Fruit fly (Drosophila melanogaster) whole organism, embryonic: ENCODE results near the gene CG16790.
A peak's percentile ranks its signal among the peaks of the same experiment; 100 is the strongest.

ENCODE experiments used
- Atf-2 ChIP-seq: fragments of 200-800 bp; sonication (Bioruptor generic); optimal IDR thresholded peaks from 2 replicates; lab custom pipeline; 2016; ENCODE audit warnings: missing biosample characterization, missing genetic modification characterization
- CG10209 ChIP-seq: fragments of 200-800 bp; sonication (Bioruptor generic); optimal IDR thresholded peaks from 3 replicates; lab custom pipeline; 2017; ENCODE audit warnings: missing biosample characterization, mild to moderate bottlenecking, missing genetic modification characterization, missing genetic modification reagents
- CG10366 ChIP-seq: fragments of 200-800 bp; sonication (Bioruptor generic); IDR thresholded peaks from 2 replicates; pipeline ENCODE4 v1.3.6; 2022; ENCODE audit warnings: missing biosample characterization, missing genetic modification characterization
- CG10979 ChIP-seq: fragments of 200-800 bp; sonication (Bioruptor generic); optimal IDR thresholded peaks from 2 replicates; lab custom pipeline; 2018; ENCODE audit warnings: missing biosample characterization, mild to moderate bottlenecking, missing genetic modification characterization, moderate library complexity
- CG12104 ChIP-seq: fragments of 200-800 bp; sonication (Bioruptor generic); optimal IDR thresholded peaks from 3 replicates; lab custom pipeline; 2016; ENCODE audit warnings: missing biosample characterization, missing genetic modification characterization
- CG13123 ChIP-seq: fragments of 200-800 bp; sonication (Bioruptor generic); optimal IDR thresholded peaks from 2 replicates; lab custom pipeline; 2016; ENCODE audit warnings: missing biosample characterization, missing genetic modification characterization
- CG13894 ChIP-seq: fragments of 200-800 bp; sonication (Bioruptor generic); optimal IDR thresholded peaks from 3 replicates; lab custom pipeline; 2018; ENCODE audit warnings: missing biosample characterization, mild to moderate bottlenecking, missing genetic modification characterization, moderate library complexity
- CG16813 ChIP-seq: fragments of 200-800 bp; sonication (Bioruptor generic); IDR thresholded peaks from 3 replicates; pipeline ENCODE4 v1.3.6; 2022; ENCODE audit warnings: missing biosample characterization, missing genetic modification characterization; ENCODE audit not compliant: partially characterized antibody
- CG2129 ChIP-seq: fragments of 200-800 bp; sonication (Bioruptor generic); IDR thresholded peaks from 2 replicates; pipeline ENCODE4 v1.3.6; 2022; ENCODE audit warnings: missing biosample characterization, missing genetic modification characterization; ENCODE audit not compliant: partially characterized antibody
- CG30431 ChIP-seq: fragments of 200-800 bp; sonication (Bioruptor generic); optimal IDR thresholded peaks from 2 replicates; lab custom pipeline; 2017; ENCODE audit warnings: missing biosample characterization, missing genetic modification characterization
- CG31224 ChIP-seq: fragments of 200-800 bp; sonication (Bioruptor generic); IDR thresholded peaks from 2 replicates; pipeline ENCODE4 v1.3.6; 2022; ENCODE audit warnings: missing biosample characterization, missing genetic modification characterization
- CG31365 ChIP-seq: fragments of 200-800 bp; sonication (Bioruptor generic); optimal IDR thresholded peaks from 2 replicates; lab custom pipeline; 2018; ENCODE audit warnings: missing biosample characterization, mild to moderate bottlenecking, missing genetic modification characterization
- CG32532 ChIP-seq: fragments of 200-800 bp; sonication (Bioruptor generic); IDR thresholded peaks from 2 replicates; pipeline ENCODE4 v1.3.6; 2022; ENCODE audit warnings: missing biosample characterization, missing genetic modification characterization
- CG34376 ChIP-seq: fragments of 200-800 bp; sonication (Bioruptor generic); optimal IDR thresholded peaks from 2 replicates; lab custom pipeline; 2018; ENCODE audit warnings: missing biosample characterization, mild to moderate bottlenecking, missing genetic modification characterization
- CG4404 ChIP-seq: fragments of 200-800 bp; sonication (Bioruptor generic); IDR thresholded peaks from 2 replicates; pipeline ENCODE4 v1.3.6; 2022; ENCODE audit warnings: missing biosample characterization, missing genetic modification characterization
- CG4707 ChIP-seq: fragments of 200-800 bp; sonication (Bioruptor generic); optimal IDR thresholded peaks from 2 replicates; lab custom pipeline; 2018; ENCODE audit warnings: missing biosample characterization, mild to moderate bottlenecking, missing genetic modification characterization, moderate library complexity
- CG7786 ChIP-seq: fragments of 200-800 bp; sonication (Bioruptor generic); optimal IDR thresholded peaks from 2 replicates; lab custom pipeline; 2016; ENCODE audit warnings: missing biosample characterization, missing genetic modification characterization
- CG8944 ChIP-seq: fragments of 200-800 bp; sonication (Bioruptor generic); optimal IDR thresholded peaks from 3 replicates; lab custom pipeline; 2016; ENCODE audit warnings: missing biosample characterization, missing genetic modification characterization
- CG9876 ChIP-seq: fragments of 200-800 bp; sonication (Bioruptor generic); optimal IDR thresholded peaks from 2 replicates; lab custom pipeline; 2016; ENCODE audit warnings: missing biosample characterization, missing genetic modification characterization
- CoRest ChIP-seq: fragments of 200-800 bp; sonication (Bioruptor generic); optimal IDR thresholded peaks from 3 replicates; lab custom pipeline; 2018; ENCODE audit warnings: missing biosample characterization, mild to moderate bottlenecking, missing genetic modification characterization, moderate library complexity
- Elba2 ChIP-seq: fragments of 200-800 bp; sonication (Bioruptor generic); optimal IDR thresholded peaks from 3 replicates; lab custom pipeline; 2016; ENCODE audit warnings: missing biosample characterization, missing genetic modification characterization
- Lhr ChIP-seq: fragments of 200-800 bp; sonication (Bioruptor generic); optimal IDR thresholded peaks from 3 replicates; lab custom pipeline; 2017; ENCODE audit warnings: mild to moderate bottlenecking, missing biosample characterization, missing genetic modification reagents, missing genetic modification characterization
- Lpt ChIP-seq: fragments of >200 bp; optimal IDR thresholded peaks from 2 replicates; lab custom pipeline; 2018; ENCODE audit warnings: missing biosample characterization, missing genetic modification characterization
- MTF-1 ChIP-seq: fragments of 200-800 bp; sonication (Bioruptor generic); optimal IDR thresholded peaks from 2 replicates; lab custom pipeline; 2018; ENCODE audit warnings: missing biosample characterization, mild to moderate bottlenecking, missing genetic modification characterization, borderline replicate concordance
- NFAT ChIP-seq: fragments of 200-800 bp; sonication (Bioruptor generic); IDR thresholded peaks from 2 replicates; pipeline ENCODE4 v1.3.6; 2022; ENCODE audit warnings: missing biosample characterization, missing genetic modification characterization
- Pdp1 ChIP-seq, 2 experiments: fragments of 200-800 bp; sonication (Bioruptor generic); optimal IDR thresholded peaks; 3 replicates each; lab custom pipeline; 2016; ENCODE audit warnings: missing biosample characterization in 2 of 2, missing genetic modification characterization in 2 of 2, mild to moderate bottlenecking in 1 of 2, moderate library complexity in 1 of 2
- Sox100B ChIP-seq: fragments of 200-800 bp; sonication (Bioruptor generic); optimal IDR thresholded peaks from 3 replicates; lab custom pipeline; 2018; ENCODE audit warnings: missing biosample characterization, mild to moderate bottlenecking, missing genetic modification characterization
- Stat92E ChIP-seq, 3 experiments: fragments of >200 bp in 2 of 3; fragments of 200-800 bp in 1 of 3; sonication (Bioruptor generic) in 1 of 3; optimal IDR thresholded peaks; 2 replicates each; lab custom pipeline; 2017 to 2019; ENCODE audit warnings: missing biosample characterization in 3 of 3, missing genetic modification characterization in 3 of 3, mild to moderate bottlenecking in 1 of 3, moderate library complexity in 1 of 3
- Xbp1 ChIP-seq: fragments of 200-800 bp; sonication (Bioruptor generic); optimal IDR thresholded peaks from 3 replicates; lab custom pipeline; 2016; ENCODE audit warnings: missing biosample characterization, mild to moderate bottlenecking, missing genetic modification characterization
- bigmax ChIP-seq: fragments of 200-800 bp; sonication (Bioruptor generic); optimal IDR thresholded peaks from 2 replicates; lab custom pipeline; 2018; ENCODE audit warnings: missing biosample characterization, mild to moderate bottlenecking, missing genetic modification characterization
- corto ChIP-seq: fragments of 200-800 bp; sonication (Bioruptor generic); optimal IDR thresholded peaks from 2 replicates; lab custom pipeline; 2016; ENCODE audit warnings: missing biosample characterization, mild to moderate bottlenecking, missing genetic modification characterization, moderate library complexity
- cwo ChIP-seq: fragments of 200-800 bp; sonication (Bioruptor generic); optimal IDR thresholded peaks from 3 replicates; lab custom pipeline; 2017; ENCODE audit warnings: missing biosample characterization, missing genetic modification characterization, mild to moderate bottlenecking, moderate library complexity, missing genetic modification reagents
- dm ChIP-seq: fragments of 200-800 bp; sonication (Bioruptor generic); optimal IDR thresholded peaks from 3 replicates; lab custom pipeline; 2016; ENCODE audit warnings: missing biosample characterization, missing genetic modification characterization
- ems ChIP-seq: fragments of 200-800 bp; sonication (Bioruptor generic); optimal IDR thresholded peaks from 3 replicates; lab custom pipeline; 2016; ENCODE audit warnings: missing biosample characterization, missing genetic modification characterization
- eyg ChIP-seq: fragments of 200-800 bp; sonication (Bioruptor generic); optimal IDR thresholded peaks from 3 replicates; lab custom pipeline; 2016; ENCODE audit warnings: missing biosample characterization, missing genetic modification characterization
- fru ChIP-seq: fragments of >200 bp; optimal IDR thresholded peaks from 2 replicates; lab custom pipeline; 2017
- hth ChIP-seq: fragments of >200 bp; optimal IDR thresholded peaks from 2 replicates; lab custom pipeline; 2017; ENCODE audit warnings: inconsistent platforms
- inv ChIP-seq: fragments of 200-800 bp; sonication (Bioruptor generic); IDR thresholded peaks from 2 replicates; pipeline ENCODE4 v1.3.6; 2022; ENCODE audit warnings: missing biosample characterization, missing genetic modification characterization; ENCODE audit not compliant: partially characterized antibody
- jigr1 ChIP-seq: fragments of 200-800 bp; sonication (Bioruptor generic); IDR thresholded peaks from 3 replicates; pipeline ENCODE4 v1.3.6; 2022; ENCODE audit warnings: missing biosample characterization, missing genetic modification characterization
- kay ChIP-seq: fragments of 200-800 bp; sonication (Bioruptor generic); optimal IDR thresholded peaks from 2 replicates; lab custom pipeline; 2016; ENCODE audit warnings: missing biosample characterization, missing genetic modification characterization
- lilli ChIP-seq: fragments of 200-800 bp; sonication (Bioruptor generic); optimal IDR thresholded peaks from 3 replicates; lab custom pipeline; 2016; ENCODE audit warnings: missing biosample characterization, missing genetic modification characterization
- peb ChIP-seq: fragments of 200-800 bp; sonication (Bioruptor generic); IDR thresholded peaks from 2 replicates; pipeline ENCODE4 v1.3.6; 2022; ENCODE audit warnings: missing biosample characterization, missing genetic modification characterization
- seq ChIP-seq: fragments of 200-800 bp; sonication (Bioruptor generic); IDR thresholded peaks from 2 replicates; pipeline ENCODE4 v1.3.6; 2022; ENCODE audit warnings: missing biosample characterization, missing genetic modification characterization
- sima ChIP-seq: fragments of 200-800 bp; sonication (Bioruptor generic); optimal IDR thresholded peaks from 2 replicates; lab custom pipeline; 2016; ENCODE audit warnings: missing biosample characterization, missing genetic modification characterization
- sna ChIP-seq: fragments of 200-800 bp; sonication (Bioruptor generic); IDR thresholded peaks from 2 replicates; pipeline ENCODE4 v1.3.6; 2022; ENCODE audit warnings: missing biosample characterization, missing genetic modification characterization; ENCODE audit not compliant: partially characterized antibody
- sob ChIP-seq: fragments of 200-800 bp; sonication (Bioruptor generic); IDR thresholded peaks from 2 replicates; pipeline ENCODE4 v1.3.6; 2022; ENCODE audit warnings: missing biosample characterization, missing genetic modification characterization
- zen2 ChIP-seq: fragments of 200-800 bp; sonication (Bioruptor generic); IDR thresholded peaks from 3 replicates; pipeline ENCODE4 v1.3.6; 2022; ENCODE audit warnings: missing biosample characterization, missing genetic modification characterization; ENCODE audit not compliant: partially characterized antibody
- zf30C ChIP-seq: fragments of 200-800 bp; sonication (Bioruptor generic); optimal IDR thresholded peaks from 3 replicates; lab custom pipeline; 2018; ENCODE audit warnings: missing biosample characterization, mild to moderate bottlenecking, missing genetic modification characterization

CG16790 gene

dm6 chr3R:9533181-9534124 is 36.6 kb downstream of the CG16790 start (continued):
- TF ChIP-seq corto (GFP tag; lab: Kevin White, UChicago) (peak; percentile 91), CG16813 (GFP tag; lab: Robert Waterston, UW) (no peak), Lpt (GFP tag; lab: Kevin White, UChicago) (no peak), Xbp1 (GFP tag; lab: Kevin White, UChicago) (peak; percentile 95), CG12104 (GFP tag; lab: Kevin White, UChicago) (peak; percentile 97), CG30431 (GFP tag; lab: Kevin White, UChicago) (peak; percentile 89), peb (GFP tag; lab: Robert Waterston, UW) (peak; percentile 47; the same call in 1 of the 2 replicates), Stat92E (GFP tag; optimal IDR thresholded peaks at IDR 0.05; lab: Kevin White, UChicago) (peak in 1 of 3 experiments; percentile 51), CG9876 (GFP tag; lab: Kevin White, UChicago) (peak; percentile 67), dm (GFP tag; lab: Kevin White, UChicago) (peak; percentile 74), CG34376 (GFP tag; lab: Kevin White, UChicago) (peak; percentile 96), CoRest (tag; lab: Kevin White, UChicago) (peak; percentile 98), hth (no peak), inv (GFP tag; lab: Robert Waterston, UW) (0 out of 2 replicates have a peak, but pooled peaks have one; percentile 33), fru (no peak), zen2 (GFP tag; lab: Robert Waterston, UW) (no peak; the same call in 2 of the 3 replicates), CG4404 (GFP tag; lab: Robert Waterston, UW) (peak; percentile 86), sna (GFP tag; lab: Robert Waterston, UW) (no peak), jigr1 (GFP tag; lab: Robert Waterston, UW) (peak; percentile 87), zf30C (GFP tag; lab: Kevin White, UChicago) (no peak), CG10209 (peak; percentile 97), Lhr (GFP tag; lab: Kevin White, UChicago) (peak; percentile 81), CG13123 (GFP tag; lab: Kevin White, UChicago) (peak; percentile 87), bigmax (GFP tag; lab: Kevin White, UChicago) (peak; percentile 2), CG2129 (GFP tag; lab: Robert Waterston, UW) (no peak), CG13894 (tag; lab: Kevin White, UChicago) (peak; percentile 87), CG10979 (tag; lab: Kevin White, UChicago) (peak; percentile 96), eyg (GFP tag; lab: Kevin White, UChicago) (peak; percentile 85), Atf-2 (peak; percentile 90), Pdp1 (GFP tag; optimal IDR thresholded peaks at IDR 0.05; lab: Kevin White, UChicago) (peak; percentile 84 to 96), Sox100B (peak; percentile 99), ems (GFP tag; lab: Kevin White, UChicago) (peak; percentile 88), sob (peak; percentile 85), MTF-1 (GFP tag; lab: Kevin White, UChicago) (peak; percentile 57), seq (peak; percentile 91), CG4707 (GFP tag; lab: Kevin White, UChicago) (peak; percentile 81), CG31224 (GFP tag; lab: Robert Waterston, UW) (peak; percentile 81; the same call in 1 of the 2 replicates), Elba2 (GFP tag; lab: Kevin White, UChicago) (peak; percentile 62), lilli (GFP tag; lab: Kevin White, UChicago) (peak; percentile 96), cwo (peak; percentile 95), kay (GFP tag; lab: Kevin White, UChicago) (peak; percentile 96), sima (GFP tag; lab: Kevin White, UChicago) (peak; percentile 78), CG8944 (GFP tag; lab: Kevin White, UChicago) (peak; percentile 82), CG31365 (tag; lab: Kevin White, UChicago) (peak; percentile 74), CG10366 (peak; percentile 80), CG7786 (GFP tag; lab: Kevin White, UChicago) (peak; percentile 90), NFAT (GFP tag; lab: Robert Waterston, UW) (peak; percentile 56), CG32532 (GFP tag; lab: Robert Waterston, UW) (peak; percentile 92)
